Worm (Caenorhabditis elegans) whole organism, L4/young adult: ENCODE data around the gene T26A8.3.

Experiments used
- W03F9.2 ChIP-seq: fragments of 150-350 bp; optimal IDR thresholded peaks from 2 replicates; lab custom pipeline; 2014; ENCODE audit warnings: missing biosample characterization, missing genetic modification characterization
- dao-5 ChIP-seq: sonication (generic microtip); optimal IDR thresholded peaks from 2 replicates; lab custom pipeline; 2016; ENCODE audit warnings: missing genotype, missing genetic modification characterization, moderate library complexity, missing compliant biosample characterization
- him-1 ChIP-seq: sonication (generic microtip); optimal IDR thresholded peaks from 2 replicates; lab custom pipeline; 2016; ENCODE audit warnings: missing genotype, missing genetic modification reagents, missing genetic modification characterization, missing compliant biosample characterization

DNA sequence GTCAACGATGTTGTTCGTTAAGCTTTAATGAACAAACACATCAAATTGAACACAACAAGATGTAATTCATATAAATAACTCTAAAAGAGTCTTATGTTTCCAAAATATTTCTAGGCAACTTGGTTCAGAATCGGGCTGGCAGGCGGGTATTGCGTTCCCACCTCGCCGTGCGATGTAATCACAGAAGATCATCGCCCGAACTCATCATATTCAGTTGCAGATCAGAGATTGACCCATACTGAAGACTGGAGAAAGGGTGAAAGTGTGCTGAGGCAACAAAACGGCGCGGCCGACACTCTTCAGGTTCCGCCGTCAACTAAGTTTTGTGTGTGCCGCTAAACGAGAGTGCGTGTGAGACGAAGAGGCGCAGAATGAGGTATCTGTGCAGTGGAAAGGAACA is 2.1 kb upstream of the T26A8.3 start:
- no peak for TF ChIP-seq dao-5 (tag; lab: Kevin White, UChicago)
- peak; percentile 89 for TF ChIP-seq him-1
- TF ChIP-seq W03F9.2 (tag; lab: Kevin White, UChicago) = peak; percentile 79
